Worm (Caenorhabditis elegans) whole organism, L2 larva: Measurements from ENCODE around the gene mam-5.

Source experiments
- ceh-82 ChIP-seq: fragments of 150-350 bp; optimal IDR thresholded peaks from 2 replicates; lab custom pipeline; 2014; ENCODE audit warnings: missing biosample characterization, missing genetic modification characterization
- fos-1 ChIP-seq: fragments of 150-350 bp; optimal IDR thresholded peaks from 2 replicates; lab custom pipeline; 2014; ENCODE audit warnings: missing biosample characterization, missing genetic modification characterization
- lin-39 ChIP-seq: fragments of 150-350 bp; optimal IDR thresholded peaks from 2 replicates; lab custom pipeline; 2014; ENCODE audit warnings: missing biosample characterization, missing genetic modification reagents, missing genetic modification characterization
- mdl-1 ChIP-seq, 2 experiments: fragments of 150-350 bp in 1 of 2; sonication (generic microtip) in 1 of 2; optimal IDR thresholded peaks; 2 replicates each; lab custom pipeline; 2017; ENCODE audit warnings: missing biosample characterization in 2 of 2, missing genetic modification characterization in 2 of 2
- nhr-11 ChIP-seq: fragments of 150-350 bp; optimal IDR thresholded peaks from 2 replicates; lab custom pipeline; 2014; ENCODE audit warnings: missing biosample characterization, missing genetic modification characterization
- nhr-12 ChIP-seq: fragments of 150-350 bp; optimal IDR thresholded peaks from 2 replicates; lab custom pipeline; 2014; ENCODE audit warnings: missing biosample characterization, missing genetic modification characterization
- peb-1 ChIP-seq: fragments of 150-350 bp; optimal IDR thresholded peaks from 2 replicates; lab custom pipeline; 2014; ENCODE audit warnings: missing biosample characterization, missing genetic modification characterization
- sem-4 ChIP-seq: fragments of 150-350 bp; optimal IDR thresholded peaks from 2 replicates; lab custom pipeline; 2014; ENCODE audit warnings: missing biosample characterization, missing genetic modification reagents, missing genetic modification characterization
- snpc-4 ChIP-seq: fragments of 150-350 bp; optimal IDR thresholded peaks from 2 replicates; lab custom pipeline; 2014; ENCODE audit warnings: missing biosample characterization, missing genetic modification characterization
- unc-39 ChIP-seq: fragments of 150-350 bp; optimal IDR thresholded peaks from 2 replicates; lab custom pipeline; 2014; ENCODE audit warnings: missing biosample characterization, missing genetic modification characterization
- ztf-4 ChIP-seq: fragments of 150-350 bp; optimal IDR thresholded peaks from 2 replicates; lab custom pipeline; 2014; ENCODE audit warnings: missing biosample characterization, missing genetic modification characterization

ce11 chrV:9943039-9943438 is 9.5 kb upstream of the mam-5 start, which contains the start of gene fipr-12:
- TF ChIP-seq mdl-1 (tag; optimal IDR thresholded peaks at IDR 0.05; lab: Kevin White, UChicago) (no peak), fos-1 (no peak), nhr-11 (tag; lab: Kevin White, UChicago) (no peak), snpc-4 (no peak), lin-39 (tag; lab: Kevin White, UChicago) (no peak), ztf-4 (no peak), peb-1 (tag; lab: Kevin White, UChicago) (no peak), ceh-82 (tag; lab: Kevin White, UChicago) (no peak), nhr-12 (tag; lab: Kevin White, UChicago) (no peak), unc-39 (tag; lab: Kevin White, UChicago) (no peak), sem-4 (tag; lab: Kevin White, UChicago) (no peak)
